Worm (Caenorhabditis elegans) whole organism, L3 larva: Measurements from ENCODE around the gene fbxa-211.

Source experiments
- R02D3.7 ChIP-seq: fragments of 150-350 bp; optimal IDR thresholded peaks from 2 replicates; lab custom pipeline; 2014; ENCODE audit warnings: missing biosample characterization, missing genetic modification characterization
- aly-2 ChIP-seq: fragments of 150-350 bp; optimal IDR thresholded peaks from 2 replicates; lab custom pipeline; 2014; ENCODE audit warnings: missing biosample characterization, missing genetic modification characterization
- ceh-16 ChIP-seq: sonication (generic microtip); optimal IDR thresholded peaks from 2 replicates; lab custom pipeline; 2017; ENCODE audit warnings: missing biosample characterization, missing genetic modification characterization
- ceh-28 ChIP-seq: fragments of 150-350 bp; optimal IDR thresholded peaks from 2 replicates; lab custom pipeline; 2014; ENCODE audit warnings: missing biosample characterization, missing genetic modification reagents, missing genetic modification characterization
- ceh-9 ChIP-seq: sonication (generic microtip); optimal IDR thresholded peaks from 2 replicates; lab custom pipeline; 2018; ENCODE audit warnings: missing biosample characterization, missing genetic modification characterization
- daf-12 ChIP-seq: fragments of 150-350 bp; optimal IDR thresholded peaks from 2 replicates; lab custom pipeline; 2014; ENCODE audit warnings: missing biosample characterization, missing genetic modification reagents, missing genetic modification characterization
- egl-27 ChIP-seq: sonication (generic microtip); optimal IDR thresholded peaks from 4 replicates; lab custom pipeline; 2017; ENCODE audit warnings: missing biosample characterization, missing genetic modification reagents, missing genetic modification characterization
- egl-5 ChIP-seq: fragments of 150-350 bp; optimal IDR thresholded peaks from 2 replicates; lab custom pipeline; 2017; ENCODE audit warnings: missing biosample characterization, missing genetic modification reagents, missing genetic modification characterization, inconsistent platforms
- elt-1 ChIP-seq: fragments of 150-350 bp; optimal IDR thresholded peaks from 2 replicates; lab custom pipeline; 2014; ENCODE audit warnings: missing biosample characterization, missing genetic modification characterization
- elt-2 ChIP-seq: sonication (generic microtip); optimal IDR thresholded peaks from 2 replicates; lab custom pipeline; 2016; ENCODE audit warnings: missing genetic modification reagents, mild to moderate bottlenecking, missing genetic modification characterization, missing compliant biosample characterization
- eor-1 ChIP-seq, 2 experiments: fragments of 150-350 bp; optimal IDR thresholded peaks; 2 replicates each; lab custom pipeline; 2014 to 2018; ENCODE audit warnings: missing biosample characterization in 2 of 2, missing genetic modification characterization in 2 of 2
- fkh-10 ChIP-seq: sonication (generic microtip); optimal IDR thresholded peaks from 2 replicates; lab custom pipeline; 2017; ENCODE audit warnings: missing biosample characterization, missing genetic modification reagents, missing genetic modification characterization
- fkh-2 ChIP-seq: fragments of 150-350 bp; optimal IDR thresholded peaks from 2 replicates; lab custom pipeline; 2014; ENCODE audit warnings: missing biosample characterization, missing genetic modification reagents, missing genetic modification characterization
- fos-1 ChIP-seq: fragments of 150-350 bp; optimal IDR thresholded peaks from 2 replicates; lab custom pipeline; 2014; ENCODE audit warnings: missing biosample characterization, missing genetic modification characterization
- hmg-11 ChIP-seq: sonication (generic microtip); optimal IDR thresholded peaks from 2 replicates; lab custom pipeline; 2016; ENCODE audit warnings: missing genetic modification characterization, missing compliant biosample characterization
- jun-1 ChIP-seq: fragments of 150-350 bp; optimal IDR thresholded peaks from 2 replicates; lab custom pipeline; 2014; ENCODE audit warnings: missing biosample characterization, missing genetic modification reagents, missing genetic modification characterization
- lsy-12 ChIP-seq: sonication (generic microtip); optimal IDR thresholded peaks from 2 replicates; lab custom pipeline; 2016; ENCODE audit warnings: mild to moderate bottlenecking, missing genetic modification characterization, missing compliant biosample characterization
- mdl-1 ChIP-seq: fragments of 150-350 bp; optimal IDR thresholded peaks from 2 replicates; lab custom pipeline; 2014; ENCODE audit warnings: missing biosample characterization, missing genetic modification characterization
- mml-1 ChIP-seq: fragments of 150-350 bp; sonication (generic microtip); optimal IDR thresholded peaks from 3 replicates; lab custom pipeline; 2014; ENCODE audit warnings: missing biosample characterization, missing genetic modification characterization
- nhr-11 ChIP-seq: fragments of 150-350 bp; optimal IDR thresholded peaks from 2 replicates; lab custom pipeline; 2014; ENCODE audit warnings: missing biosample characterization, missing genetic modification characterization
- nhr-23 ChIP-seq: fragments of 150-350 bp; optimal IDR thresholded peaks from 2 replicates; lab custom pipeline; 2014; ENCODE audit warnings: missing biosample characterization, missing genetic modification reagents, missing genetic modification characterization
- nhr-237 ChIP-seq: fragments of 150-350 bp; optimal IDR thresholded peaks from 2 replicates; lab custom pipeline; 2014; ENCODE audit warnings: missing biosample characterization, missing genetic modification characterization
- nhr-25 ChIP-seq: sonication (generic microtip); optimal IDR thresholded peaks from 2 replicates; lab custom pipeline; 2017; ENCODE audit warnings: missing biosample characterization, missing genetic modification characterization
- nhr-28 ChIP-seq: fragments of 150-350 bp; optimal IDR thresholded peaks from 2 replicates; lab custom pipeline; 2014; ENCODE audit warnings: missing biosample characterization, missing genetic modification characterization
- nhr-43 ChIP-seq: sonication (generic microtip); optimal IDR thresholded peaks from 2 replicates; lab custom pipeline; 2016; ENCODE audit warnings: mild to moderate bottlenecking, missing genetic modification characterization, missing compliant biosample characterization; ENCODE audit not compliant: poor library complexity, severe bottlenecking
- nhr-67 ChIP-seq: fragments of 150-350 bp; optimal IDR thresholded peaks from 2 replicates; lab custom pipeline; 2014; ENCODE audit warnings: missing biosample characterization, missing genetic modification characterization
- nhr-76 ChIP-seq: fragments of 150-350 bp; sonication (generic microtip); optimal IDR thresholded peaks from 5 replicates; lab custom pipeline; 2014; ENCODE audit warnings: missing biosample characterization, missing genetic modification characterization
- nhr-77 ChIP-seq: fragments of 150-350 bp; optimal IDR thresholded peaks from 2 replicates; lab custom pipeline; 2014; ENCODE audit warnings: missing biosample characterization, missing genetic modification characterization
- pqm-1 ChIP-seq: fragments of 150-350 bp; optimal IDR thresholded peaks from 2 replicates; lab custom pipeline; 2017; ENCODE audit warnings: missing biosample characterization, missing genetic modification characterization, inconsistent platforms
- sea-2 ChIP-seq: fragments of 150-350 bp; sonication (generic microtip); optimal IDR thresholded peaks from 4 replicates; lab custom pipeline; 2014; ENCODE audit warnings: missing biosample characterization, missing genetic modification reagents, missing genetic modification characterization
- skn-1 ChIP-seq: fragments of 150-350 bp; optimal IDR thresholded peaks from 2 replicates; lab custom pipeline; 2014; ENCODE audit warnings: missing biosample characterization, missing genetic modification characterization
- tbx-2 ChIP-seq: sonication (generic microtip); optimal IDR thresholded peaks from 2 replicates; lab custom pipeline; 2016; ENCODE audit warnings: mild to moderate bottlenecking, missing genetic modification characterization, missing compliant biosample characterization
- zag-1 ChIP-seq: fragments of 150-350 bp; optimal IDR thresholded peaks from 2 replicates; lab custom pipeline; 2014; ENCODE audit warnings: missing biosample characterization, missing genetic modification characterization
- ztf-11 ChIP-seq: fragments of 150-350 bp; optimal IDR thresholded peaks from 2 replicates; lab custom pipeline; 2014; ENCODE audit warnings: missing biosample characterization, missing genetic modification characterization
- ztf-4 ChIP-seq: fragments of 150-350 bp; optimal IDR thresholded peaks from 2 replicates; lab custom pipeline; 2014; ENCODE audit warnings: missing biosample characterization, missing genetic modification characterization

fbxa-211 gene

ce11 chrV:18131049-18131448 lies 3.7 kb downstream of the fbxa-211 start, which contains the start of gene Y37H2A.12:
Gene Y37H2A.12, minus strand, starts transcription at chrV:18131129.
- TF ChIP-seq ceh-28 (tag; lab: Kevin White, UChicago) (peak; percentile 6), nhr-25 (tag; lab: Kevin White, UChicago) (no peak), jun-1 (no peak)
- TF ChIP-seq, all 47 proteins: peak for 1

ce11 chrV:18133177-18133576 lies 5.9 kb downstream of the fbxa-211 start, which contains the start of gene Y37H2A.18:
Gene Y37H2A.18, minus strand, starts transcription at chrV:18133277.
- TF ChIP-seq jun-1 (no peak), sea-2 (GFP tag; lab: Kevin White, UChicago) (no peak), mml-1 (tag; lab: Kevin White, UChicago) (no peak), mdl-1 (no peak), nhr-76 (tag; lab: Kevin White, UChicago) (no peak), nhr-237 (tag; lab: Kevin White, UChicago) (no peak), fkh-2 (tag; lab: Kevin White, UChicago) (no peak), aly-2 (tag; lab: Kevin White, UChicago) (no peak), ceh-28 (tag; lab: Kevin White, UChicago) (no peak), eor-1 (tag; optimal IDR thresholded peaks at IDR 0.05; lab: Kevin White, UChicago) (no peak), ztf-11 (tag; lab: Kevin White, UChicago) (no peak), egl-5 (tag; lab: Kevin White, UChicago) (no peak), skn-1 (no peak), R02D3.7 (no peak), ceh-16 (tag; lab: Kevin White, UChicago) (no peak), fkh-10 (GFP tag; lab: Kevin White, UChicago) (no peak)
- TF ChIP-seq, all 47 proteins: peak for 0

ce11 chrV:18134378-18134777 lies 7.1 kb downstream of the fbxa-211 start, which contains the start of gene Y37H2A.7:
Gene Y37H2A.7, minus strand, starts transcription at chrV:18134478.
- no peak for TF ChIP-seq R02D3.7
- TF ChIP-seq hmg-11 = no peak
- no peak for TF ChIP-seq nhr-28 (tag; lab: Kevin White, UChicago)

ce11 chrV:18137679-18138078 lies 10.4 kb downstream of the fbxa-211 start:
- TF ChIP-seq zag-1 (tag; lab: Kevin White, UChicago) (no peak), ceh-9 (no peak), nhr-67 (no peak), elt-2 (no peak), fos-1 (tag; lab: Kevin White, UChicago) (no peak), elt-1 (no peak), nhr-11 (no peak), hmg-11 (no peak), ztf-4 (tag; lab: Kevin White, UChicago) (no peak)

- TF ChIP-seq nhr-23 (no peak), aly-2 (tag; lab: Kevin White, UChicago) (no peak), jun-1 (no peak), pqm-1 (tag; lab: Kevin White, UChicago) (no peak), egl-27 (tag; lab: Kevin White, UChicago) (no peak), elt-2 (no peak), skn-1 (no peak)
These were observed 11.4 kb downstream of the fbxa-211 start, which contains the start of gene Y37H2A.10 for ce11 chrV:18138695-18139094. Gene Y37H2A.10, plus strand, starts transcription at chrV:18138995.

ce11 chrV:18141161-18141560 lies 13.8 kb downstream of the fbxa-211 start, which contains the start of gene Y37H2A.11:
Gene Y37H2A.11, plus strand, starts transcription at chrV:18141461.
- TF ChIP-seq daf-12 (no peak), jun-1 (no peak), aly-2 (tag; lab: Kevin White, UChicago) (no peak), nhr-77 (no peak), hmg-11 (no peak), fkh-10 (GFP tag; lab: Kevin White, UChicago) (no peak), nhr-11 (no peak), nhr-43 (tag; lab: Kevin White, UChicago) (no peak), lsy-12 (tag; lab: Kevin White, UChicago) (no peak), mdl-1 (no peak), tbx-2 (tag; lab: Kevin White, UChicago) (no peak), egl-27 (tag; lab: Kevin White, UChicago) (no peak)
